Worm (Caenorhabditis elegans): ENCODE measurements around the gene ZK1290.15.
A peak's percentile ranks its signal among the peaks of the same experiment; 100 is the strongest.

ZK1290.15 gene

DNA sequence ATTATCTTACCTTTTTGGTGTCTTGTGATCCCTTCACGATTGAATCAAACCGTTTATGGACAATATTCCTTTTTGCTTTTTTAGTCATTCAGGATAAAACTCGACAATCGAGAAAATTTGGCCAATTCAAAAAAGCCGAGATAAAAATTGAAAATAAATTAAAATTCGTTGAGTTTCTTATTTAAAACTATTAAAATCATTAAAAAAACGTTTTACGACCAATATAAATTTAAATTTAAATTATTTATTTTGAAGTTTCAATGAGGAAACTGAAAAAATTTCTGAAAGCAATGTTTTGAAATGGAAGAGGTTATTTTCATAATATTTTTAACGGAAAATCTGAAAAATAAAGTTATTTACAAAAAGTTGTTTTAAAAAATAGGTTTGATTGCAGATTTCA lies at the start of gene ZK1290.15:
Gene ZK1290.15 (plus strand): TSS at position 301 of the 400 bp plus-strand sequence.
- TF ChIP-seq unc-39 (tag; optimal IDR thresholded peaks at IDR 0.05) (no peak), dpl-1 (GFP tag; optimal IDR thresholded peaks at IDR 0.05) (no peak), F49E8.2 (tag; optimal IDR thresholded peaks at IDR 0.05; ENCODE audit: borderline replicate concordance) (no peak), daf-19 (GFP tag; conservative IDR thresholded peaks at IDR 0.05) (no peak), ceh-28 (tag; optimal IDR thresholded peaks at IDR 0.05) (no peak), arid-1 (GFP tag; conservative IDR thresholded peaks at IDR 0.05) (no peak), nhr-111 (GFP tag; optimal IDR thresholded peaks at IDR 0.05) (no peak), ceh-62 (tag; optimal IDR thresholded peaks at IDR 0.05) (no peak), zag-1 (tag; optimal IDR thresholded peaks at IDR 0.05) (no peak), ceh-32 (tag; optimal IDR thresholded peaks at IDR 0.05; ENCODE audit: poor library complexity) (no peak), mxl-3 (GFP tag; optimal IDR thresholded peaks at IDR 0.05) (no peak), fos-1 (tag; optimal IDR thresholded peaks at IDR 0.05) (no peak), ztf-11 (tag; optimal IDR thresholded peaks at IDR 0.05) (no peak), mdl-1 (tag; optimal IDR thresholded peaks at IDR 0.05) (no peak), ZK337.2 (GFP tag; IDR thresholded peaks at IDR 0.05) (no peak)

DNA sequence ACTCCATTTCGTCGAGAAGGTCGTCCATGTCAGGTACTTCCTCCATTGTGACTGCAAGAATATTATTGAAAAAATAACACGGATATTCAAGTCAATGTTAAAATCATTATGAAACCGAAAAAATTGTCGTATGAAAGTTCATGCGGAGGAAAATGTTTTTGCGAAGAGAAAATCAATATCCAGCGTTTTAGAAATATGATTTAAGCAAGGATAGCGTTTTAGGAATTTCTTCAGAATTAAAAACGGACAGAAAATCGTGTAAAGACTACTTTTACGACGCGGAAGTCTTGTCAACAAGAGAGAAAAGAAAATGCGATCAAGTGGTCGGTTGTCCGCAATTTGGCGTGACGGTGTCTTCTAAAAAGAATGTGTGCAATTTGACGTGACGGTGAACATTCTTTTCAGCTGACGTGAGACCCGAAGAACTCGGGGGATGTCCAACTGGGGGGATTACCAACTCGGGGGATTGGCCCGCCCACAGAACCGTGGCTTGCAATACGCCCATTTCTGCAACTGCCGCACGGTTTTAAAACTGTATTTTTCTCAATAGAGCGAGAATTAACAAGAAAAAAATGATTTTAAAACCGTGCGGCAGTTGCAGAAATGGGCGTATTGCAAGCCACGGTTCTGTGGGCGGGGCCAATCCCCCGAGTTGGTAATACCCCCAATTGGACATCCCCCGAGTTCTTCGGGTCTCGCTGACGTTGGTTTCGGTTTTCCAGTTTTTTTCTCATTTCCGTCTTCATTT lies 44.7 kb upstream of the ZK1290.15 start, which contains the start of the genes aka-1 and ubc-6:
Gene aka-1 (minus strand): TSS at position 51 of the 748 bp plus-strand sequence.
Gene ubc-6 (plus strand): TSS at position 701 of the 748 bp plus-strand sequence.
- peak in 1 of 2 experiments; percentile 90 for TF ChIP-seq unc-62 (GFP tag; optimal IDR thresholded peaks at IDR 0.05 in 1 of 2)
- TF ChIP-seq unc-62 (tag; optimal IDR thresholded peaks at IDR 0.05): no peak
- TF ChIP-seq nhr-76 (tag; optimal IDR thresholded peaks at IDR 0.05): peak; percentile 8
- peak; percentile 94 for TF ChIP-seq D1046.2 (GFP tag; IDR thresholded peaks at IDR 0.05)
- TF ChIP-seq saeg-2 (GFP tag; IDR thresholded peaks at IDR 0.05): peak; percentile 85
- TF ChIP-seq R02D3.7 (tag; optimal IDR thresholded peaks at IDR 0.05): no peak
- TF ChIP-seq F26F4.8 (GFP tag; conservative IDR thresholded peaks at IDR 0.05): no peak
- peak; percentile 95 for TF ChIP-seq arid-1 (GFP tag; conservative IDR thresholded peaks at IDR 0.05)
- TF ChIP-seq ztf-7 (tag; optimal IDR thresholded peaks at IDR 0.05): peak; percentile 14
- TF ChIP-seq nhr-28 (tag; optimal IDR thresholded peaks at IDR 0.05): peak; percentile 62
- TF ChIP-seq lin-39 (tag; optimal IDR thresholded peaks at IDR 0.05): no peak
- peak; percentile 84 for TF ChIP-seq php-3 (GFP tag; IDR thresholded peaks at IDR 0.05)
- peak; percentile 72 to 86 for TF ChIP-seq lsy-2 (tag; optimal IDR thresholded peaks at IDR 0.05)
- TF ChIP-seq dmd-6 (GFP tag; IDR thresholded peaks at IDR 0.05): peak; percentile 94
- peak; percentile 68; the same call in 1 of the 2 replicates for TF ChIP-seq Y105C5A.15 (GFP tag; IDR thresholded peaks at IDR 0.05)
- TF ChIP-seq daf-8 (GFP tag; IDR thresholded peaks at IDR 0.05): no peak
- peak; percentile 72 for TF ChIP-seq Y75B8A.6 (GFP tag; IDR thresholded peaks at IDR 0.05)
- peak; percentile 73 for TF ChIP-seq set-16 (GFP tag; IDR thresholded peaks at IDR 0.05)
- TF ChIP-seq mxl-3 (GFP tag; optimal IDR thresholded peaks at IDR 0.05): peak; percentile 83
- TF ChIP-seq dmd-8 (GFP tag; IDR thresholded peaks at IDR 0.05): peak; percentile 71; the same call in 1 of the 2 replicates
- peak; percentile 94 for TF ChIP-seq nhr-42 (GFP tag; IDR thresholded peaks at IDR 0.05)
- peak; percentile 32 for TF ChIP-seq spr-3 (GFP tag; optimal IDR thresholded peaks at IDR 0.05)
- TF ChIP-seq zfp-3 (GFP tag; conservative IDR thresholded peaks at IDR 0.05): peak; percentile 81
- TF ChIP-seq daf-19 (GFP tag; conservative IDR thresholded peaks at IDR 0.05): peak; percentile 95
- TF ChIP-seq madf-5 (GFP tag; IDR thresholded peaks at IDR 0.05): peak; percentile 34 to 85; a peak in 2 of 4 replicates
- TF ChIP-seq skn-1 (tag; optimal IDR thresholded peaks at IDR 0.05): no peak
- TF ChIP-seq fkh-10 (GFP tag; optimal IDR thresholded peaks at IDR 0.05): peak; percentile 47
- TF ChIP-seq duxl-1 (tag; optimal IDR thresholded peaks at IDR 0.05; ENCODE audit: poor library complexity): peak; percentile 49
- TF ChIP-seq nhr-77 (tag; optimal IDR thresholded peaks at IDR 0.05): peak; percentile 61
- peak; percentile 44 for TF ChIP-seq aha-1 (tag)
- TF ChIP-seq sdz-12 (GFP tag; optimal IDR thresholded peaks at IDR 0.05): no peak
- peak; percentile 87 for TF ChIP-seq lin-1 (GFP tag; IDR thresholded peaks at IDR 0.05)
- TF ChIP-seq daf-16 (GFP tag; optimal IDR thresholded peaks at IDR 0.05): peak; percentile 28 to 67
- no peak for TF ChIP-seq daf-16 (tag; optimal IDR thresholded peaks at IDR 0.05)
- no peak for TF ChIP-seq ceh-28 (tag; optimal IDR thresholded peaks at IDR 0.05)
- no peak for TF ChIP-seq fos-1 (tag; optimal IDR thresholded peaks at IDR 0.05)
- no peak for TF ChIP-seq ZK546.5 (tag; optimal IDR thresholded peaks at IDR 0.05)
- peak; percentile 24 for TF ChIP-seq ces-1 (GFP tag; optimal IDR thresholded peaks at IDR 0.05)
- TF ChIP-seq nhr-237 (tag; optimal IDR thresholded peaks at IDR 0.05): no peak
- peak; percentile 95 for TF ChIP-seq ceh-20 (GFP tag; IDR thresholded peaks at IDR 0.05)

Measured in whole organism, L4 larva.